Worm (Caenorhabditis elegans) whole organism, early embryonic: ENCODE results near the gene Y27F2A.11.

Experiments
- aly-1 ChIP-seq: sonication (generic microtip); optimal IDR thresholded peaks from 2 replicates; lab custom pipeline; 2016; ENCODE audit warnings: missing genetic modification characterization, missing compliant biosample characterization
- ama-1 ChIP-seq: fragments of 150-350 bp; optimal IDR thresholded peaks from 2 replicates; lab custom pipeline; 2014
- flt-1 ChIP-seq: fragments of 200-800 bp; sonication (Bioruptor generic); IDR thresholded peaks from 2 replicates; pipeline ENCODE4 v1.3.6; 2022; ENCODE audit warnings: missing genetic modification characterization, missing compliant biosample characterization
- hmg-4 ChIP-seq: fragments of 200-800 bp; sonication (Bioruptor generic); optimal IDR thresholded peaks from 2 replicates; lab custom pipeline; 2018; ENCODE audit warnings: mild to moderate bottlenecking, missing genetic modification characterization, missing compliant biosample characterization
- scrt-1 ChIP-seq: fragments of 200-800 bp; sonication (Bioruptor generic); IDR thresholded peaks from 2 replicates; pipeline ENCODE4 v1.3.6; 2022; ENCODE audit warnings: missing genetic modification characterization, missing compliant biosample characterization
- sea-1 ChIP-seq: fragments of 200-800 bp; sonication (Bioruptor generic); conservative IDR thresholded peaks from 2 replicates; pipeline ENCODE4 v1.3.6; 2022; ENCODE audit warnings: missing genetic modification characterization, missing compliant biosample characterization
- tbx-11 ChIP-seq: fragments of 200-800 bp; sonication (Bioruptor generic); IDR thresholded peaks from 2 replicates; pipeline ENCODE4 v1.3.6; 2022; ENCODE audit warnings: missing genetic modification characterization, missing compliant biosample characterization

ce11 chrII:3222686-3223085, 33.5 kb downstream of the Y27F2A.11 start, which contains the start of gene ZC239.13:
- TF ChIP-seq aly-1 (tag; lab: Kevin White, UChicago) (no peak), sea-1 (GFP tag; lab: Robert Waterston, UW) (no peak), scrt-1 (no peak), hmg-4 (GFP tag; lab: Kevin White, UChicago) (no peak), tbx-11 (no peak), flt-1 (GFP tag; lab: Robert Waterston, UW) (no peak), ama-1 (lab: Kevin White, UChicago) (no peak)
